Worm (Caenorhabditis elegans) whole organism, L2 larva: ENCODE measurements around the gene che-2.

Experiments
- ceh-82 ChIP-seq: fragments of 150-350 bp; optimal IDR thresholded peaks from 2 replicates; lab custom pipeline; 2014; ENCODE audit warnings: missing biosample characterization, missing genetic modification characterization
- elt-3 ChIP-seq: sonication (generic microtip); optimal IDR thresholded peaks from 2 replicates; lab custom pipeline; 2017; ENCODE audit warnings: missing biosample characterization, missing genetic modification characterization
- mbf-1 ChIP-seq: sonication (generic microtip); optimal IDR thresholded peaks from 2 replicates; lab custom pipeline; 2017; ENCODE audit warnings: missing biosample characterization, missing genetic modification characterization
- nhr-10 ChIP-seq: sonication (generic microtip); optimal IDR thresholded peaks from 2 replicates; lab custom pipeline; 2017; ENCODE audit warnings: missing biosample characterization, missing genetic modification characterization
- nhr-21 ChIP-seq: fragments of 150-350 bp; optimal IDR thresholded peaks from 2 replicates; lab custom pipeline; 2014; ENCODE audit warnings: missing biosample characterization, missing genetic modification characterization
- nhr-23 ChIP-seq: fragments of 150-350 bp; optimal IDR thresholded peaks from 2 replicates; lab custom pipeline; 2014; ENCODE audit warnings: missing biosample characterization, missing genetic modification reagents, missing genetic modification characterization
- sem-4 ChIP-seq: fragments of 150-350 bp; optimal IDR thresholded peaks from 2 replicates; lab custom pipeline; 2014; ENCODE audit warnings: missing biosample characterization, missing genetic modification reagents, missing genetic modification characterization
- snpc-4 ChIP-seq: fragments of 150-350 bp; optimal IDR thresholded peaks from 2 replicates; lab custom pipeline; 2014; ENCODE audit warnings: missing biosample characterization, missing genetic modification characterization

DNA sequence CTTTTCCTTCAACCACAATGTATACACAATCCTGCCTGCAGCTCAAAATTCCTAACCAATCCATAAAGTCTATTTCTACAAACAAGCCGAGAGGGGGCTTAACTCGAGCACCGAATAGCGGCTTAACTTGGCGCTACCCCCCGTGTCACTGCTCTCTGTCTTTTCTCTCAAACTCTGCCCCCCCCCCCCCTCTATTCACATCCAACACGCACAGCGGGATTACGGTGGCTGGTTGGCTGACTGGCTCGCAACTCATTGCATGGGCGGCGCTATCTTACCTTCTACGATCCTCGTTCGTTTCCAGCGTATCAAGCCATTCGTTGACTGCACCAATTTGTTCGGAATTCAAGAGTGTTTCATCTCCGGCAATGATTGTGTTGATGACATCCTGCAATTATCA lies 49.7 kb upstream of the che-2 start:
- no peak for TF ChIP-seq ceh-82 (tag; lab: Kevin White, UChicago)
- no peak for TF ChIP-seq sem-4 (tag; lab: Kevin White, UChicago)
- TF ChIP-seq nhr-10 (tag; lab: Kevin White, UChicago), result no peak
- no peak for TF ChIP-seq nhr-21 (tag; lab: Kevin White, UChicago)
- no peak for TF ChIP-seq snpc-4 (tag; lab: Kevin White, UChicago)
- TF ChIP-seq mbf-1 (tag; lab: Kevin White, UChicago), result no peak
- TF ChIP-seq elt-3 (tag; lab: Kevin White, UChicago), result no peak
- TF ChIP-seq nhr-23 (tag; lab: Kevin White, UChicago), result no peak
